Fruit fly (Drosophila melanogaster) whole organism, embryonic: ENCODE data around the gene Ripalpha.

Source experiments
- Antp ChIP-seq: fragments of 200-800 bp; sonication (Bioruptor generic); optimal IDR thresholded peaks from 3 replicates; lab custom pipeline; 2016; ENCODE audit warnings: missing biosample characterization, missing genetic modification characterization
- Atf-2 ChIP-seq: fragments of 200-800 bp; sonication (Bioruptor generic); optimal IDR thresholded peaks from 2 replicates; lab custom pipeline; 2016; ENCODE audit warnings: missing biosample characterization, missing genetic modification characterization
- CG12219 ChIP-seq: fragments of 200-800 bp; sonication (Bioruptor generic); optimal IDR thresholded peaks from 3 replicates; lab custom pipeline; 2018; ENCODE audit warnings: missing biosample characterization, mild to moderate bottlenecking, missing genetic modification characterization
- CG1603 ChIP-seq: fragments of 200-800 bp; sonication (Bioruptor generic); optimal IDR thresholded peaks from 2 replicates; lab custom pipeline; 2019; ENCODE audit warnings: missing biosample characterization, mild to moderate bottlenecking, missing genetic modification characterization, moderate library complexity
- CG16815 ChIP-seq: fragments of 200-800 bp; sonication (Bioruptor generic); optimal IDR thresholded peaks from 3 replicates; lab custom pipeline; 2017; ENCODE audit warnings: missing biosample characterization, mild to moderate bottlenecking, missing genetic modification characterization
- CG17912 ChIP-seq: fragments of 200-800 bp; sonication (Bioruptor generic); optimal IDR thresholded peaks from 2 replicates; lab custom pipeline; 2018; ENCODE audit warnings: missing biosample characterization, mild to moderate bottlenecking, missing genetic modification characterization
- CG3281 ChIP-seq: fragments of 200-800 bp; sonication (Bioruptor generic); optimal IDR thresholded peaks from 3 replicates; lab custom pipeline; 2017; ENCODE audit warnings: missing biosample characterization, mild to moderate bottlenecking, missing genetic modification characterization
- CG8359 ChIP-seq: fragments of 200-800 bp; sonication (Bioruptor generic); optimal IDR thresholded peaks from 2 replicates; lab custom pipeline; 2017; ENCODE audit warnings: missing biosample characterization, mild to moderate bottlenecking, missing genetic modification characterization, borderline replicate concordance
- Lpt ChIP-seq: fragments of >200 bp; optimal IDR thresholded peaks from 2 replicates; lab custom pipeline; 2018; ENCODE audit warnings: missing biosample characterization, missing genetic modification characterization
- ara ChIP-seq: fragments of 200-800 bp; sonication (Bioruptor generic); IDR thresholded peaks from 2 replicates; pipeline ENCODE4 v1.3.6; 2022; ENCODE audit warnings: missing biosample characterization, missing genetic modification characterization
- h ChIP-seq: fragments of >200 bp; optimal IDR thresholded peaks from 2 replicates; lab custom pipeline; 2017
- prd ChIP-seq, 3 experiments: fragments of >200 bp in 2 of 3; fragments of 200-800 bp in 1 of 3; sonication (Bioruptor generic) in 1 of 3; optimal IDR thresholded peaks in 2 of 3; IDR thresholded peaks in 1 of 3; 2 replicates in 2 of 3; 3 replicates in 1 of 3; pipeline versions ENCODE4 v1.3.6 to Lab custom; 2017 to 2022; ENCODE audit warnings: missing biosample characterization in 1 of 3, missing genetic modification characterization in 1 of 3

dm6 chr2L:10232152-10232816 lies 31.5 kb upstream of the Ripalpha start, which contains the start of gene eEF1delta:
- TF ChIP-seq CG12219 (no peak), prd (optimal IDR thresholded peaks at IDR 0.05; lab: Kevin White, UChicago) (no peak), prd (GFP tag; IDR thresholded peaks at IDR 0.05; lab: Robert Waterston, UW) (no peak), Lpt (GFP tag; lab: Kevin White, UChicago) (no peak), ara (GFP tag; lab: Robert Waterston, UW) (no peak), CG17912 (GFP tag; lab: Kevin White, UChicago) (no peak), Atf-2 (GFP tag; lab: Kevin White, UChicago) (no peak), h (lab: Kevin White, UChicago) (no peak), CG16815 (GFP tag; lab: Kevin White, UChicago) (no peak), CG3281 (GFP tag; lab: Kevin White, UChicago) (no peak), CG1603 (tag; lab: Kevin White, UChicago) (peak; percentile 99), Antp (no peak), CG8359 (GFP tag; lab: Kevin White, UChicago) (no peak)
